Worm (Caenorhabditis elegans): Measurements from ENCODE around the gene C49F5.13.
A peak's percentile ranks its signal among the peaks of the same experiment; 100 is the strongest.
"Not testable (repeated sequence)": the region's sequence is repeated elsewhere in the genome, so short reads cannot be mapped to it uniquely, and the experiment has no call there.

C49F5.13 gene

DNA sequence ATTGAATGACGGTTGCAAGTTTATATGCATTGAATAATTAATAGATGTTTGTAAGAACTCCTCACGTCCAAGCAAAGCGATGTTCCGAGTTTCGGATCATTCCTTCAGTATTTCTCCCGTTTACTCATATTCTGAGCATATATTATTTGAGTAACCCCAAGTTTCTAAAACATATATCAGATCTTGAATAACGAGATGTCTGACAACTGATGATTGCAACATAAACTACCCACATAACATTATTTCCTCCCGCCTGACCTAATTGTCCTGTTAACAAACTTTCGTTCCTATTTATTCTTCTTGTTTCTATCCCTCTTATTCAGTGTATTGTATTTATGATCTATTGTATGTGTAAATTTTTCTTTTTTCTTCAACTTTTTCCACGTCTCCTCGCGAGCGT is at the start of gene C49F5.13:
C49F5.13 (plus strand) TSS at position 301 of the 400 bp plus-strand sequence.
- not testable (repeated sequence) for TF ChIP-seq unc-62 (GFP tag; optimal IDR thresholded peaks at IDR 0.05)

DNA sequence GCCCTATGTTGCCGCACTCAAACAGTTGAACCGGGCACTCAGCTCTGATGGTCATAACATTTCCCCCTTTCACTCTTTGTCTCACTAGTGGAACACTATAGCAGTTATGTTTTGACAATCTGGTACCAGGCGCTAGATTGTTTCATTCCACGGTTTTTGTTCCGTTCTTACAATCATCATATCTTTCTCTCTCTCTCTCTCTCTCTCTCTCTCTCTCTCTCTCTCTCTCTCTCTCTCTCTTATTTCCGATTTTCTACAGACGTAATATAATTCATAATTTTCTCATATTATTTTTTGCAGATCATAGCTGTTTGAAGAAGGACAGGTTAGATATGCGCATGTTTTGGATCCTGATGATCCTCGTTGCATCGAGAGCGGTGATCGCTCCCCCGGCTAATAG is 47.4 kb upstream of the C49F5.13 start, which contains the start of gene Y62H9A.12:
Y62H9A.12 (plus strand) TSS at position 301 of the 400 bp plus-strand sequence.
- no peak for TF ChIP-seq unc-62 (GFP tag; optimal IDR thresholded peaks at IDR 0.05)

DNA sequence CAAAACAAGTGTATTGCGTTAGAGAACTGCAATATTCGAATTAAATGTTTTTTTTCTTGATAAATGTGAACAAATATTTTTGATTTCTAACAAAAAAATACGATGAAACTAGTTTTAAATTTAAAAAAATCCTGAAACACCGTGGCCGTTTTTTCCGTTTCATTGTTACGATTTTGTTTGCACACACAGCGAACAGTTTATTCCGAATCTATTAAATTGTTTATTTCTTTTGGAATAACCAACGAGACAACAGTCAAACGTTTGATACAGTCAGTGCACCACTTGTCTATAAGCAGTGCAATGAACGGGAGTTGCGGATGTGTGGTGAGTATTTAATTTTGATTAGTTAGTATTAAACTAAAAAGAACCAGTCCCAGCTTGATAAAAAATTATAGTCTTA is 44.5 kb upstream of the C49F5.13 start, which contains the start of gene Y62H9A.13:
Y62H9A.13 (plus strand) TSS at position 301 of the 400 bp plus-strand sequence.
- TF ChIP-seq unc-62 (GFP tag; optimal IDR thresholded peaks at IDR 0.05), result no peak

DNA sequence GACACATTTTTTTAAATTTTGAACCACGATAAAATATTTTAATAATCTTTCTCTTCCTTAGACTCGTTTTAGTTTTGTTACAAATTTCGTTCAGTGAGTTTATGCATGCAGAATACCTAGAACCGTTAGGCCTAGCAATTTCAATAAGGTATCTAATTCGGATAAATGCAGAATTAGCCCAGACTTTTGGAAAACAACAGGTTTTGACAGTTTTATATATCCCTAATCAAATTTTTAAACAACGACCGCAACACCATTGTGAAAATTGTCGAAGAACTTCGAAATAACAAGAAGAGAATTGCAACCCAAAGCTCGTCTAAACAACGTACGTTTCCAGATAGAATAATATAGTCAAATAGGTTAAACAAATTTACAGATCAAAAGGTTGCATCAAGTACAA is 43.2 kb upstream of the C49F5.13 start, which contains the start of gene Y62H9A.16:
Y62H9A.16 (plus strand) TSS at position 301 of the 400 bp plus-strand sequence.
- no peak for TF ChIP-seq unc-62 (GFP tag; optimal IDR thresholded peaks at IDR 0.05)

ce11 chrX:11920723-11921283 is 40.4 kb upstream of the C49F5.13 start, which contains the start of gene Y62H9A.14:
Gene Y62H9A.14, plus strand, starts transcription at chrX:11921233.
- TF ChIP-seq unc-62 (GFP tag; optimal IDR thresholded peaks at IDR 0.05), result no peak

DNA sequence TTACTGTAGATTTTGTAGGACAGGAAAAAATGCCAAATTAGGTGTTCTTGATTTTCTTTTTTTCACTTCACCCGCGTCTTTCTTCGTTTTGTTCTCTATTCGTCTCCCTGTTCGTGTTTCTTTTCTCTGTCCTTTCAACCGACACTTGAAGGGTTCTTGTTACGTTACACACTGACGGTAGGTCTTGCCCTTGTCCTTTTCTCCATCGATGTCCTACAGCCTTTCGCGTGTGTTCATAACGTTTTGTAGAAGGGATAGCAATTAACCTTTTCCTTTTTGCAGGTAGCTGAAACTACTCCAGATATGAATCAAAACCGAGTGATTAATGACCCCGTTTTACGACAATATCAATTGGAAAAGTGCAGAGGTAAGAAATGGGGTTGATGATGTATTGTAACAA is 37.0 kb upstream of the C49F5.13 start, which contains the start of gene F55G7.1:
F55G7.1 (plus strand) TSS at position 276 of the 400 bp plus-strand sequence.
- no peak for TF ChIP-seq unc-62 (GFP tag; optimal IDR thresholded peaks at IDR 0.05)

- no peak for TF ChIP-seq unc-62 (GFP tag; optimal IDR thresholded peaks at IDR 0.05)
These were observed 36.0 kb upstream of the C49F5.13 start for ce11 chrX:11925243-11925642.

- no peak for TF ChIP-seq unc-62 (GFP tag; optimal IDR thresholded peaks at IDR 0.05)
These were observed 33.6 kb upstream of the C49F5.13 start, which contains the start of gene F55G7.4 for ce11 chrX:11927585-11927984. Gene F55G7.4, plus strand, starts transcription at chrX:11927885.

DNA sequence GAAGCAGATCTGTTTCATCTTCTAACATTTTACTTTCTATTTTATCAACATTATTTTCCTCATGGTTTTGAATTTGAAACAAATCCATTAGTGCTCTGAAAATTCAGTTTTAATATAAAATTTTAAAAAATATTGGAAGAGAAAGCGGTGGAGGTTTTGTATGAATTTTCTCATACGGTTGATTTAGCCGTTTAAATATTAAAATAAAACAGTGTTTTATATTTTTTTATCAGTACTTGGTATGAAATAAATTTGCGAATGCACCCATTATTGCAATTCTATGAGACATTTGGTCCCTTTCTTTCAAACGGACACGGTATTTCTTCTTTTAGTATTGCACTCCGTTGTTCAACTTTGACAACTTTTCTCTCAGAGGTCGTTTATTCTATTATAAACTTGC is 29.6 kb upstream of the C49F5.13 start, which contains the start of gene dot-1.4:
dot-1.4 (minus strand) TSS at position 101 of the 400 bp plus-strand sequence.
- no peak for TF ChIP-seq unc-62 (GFP tag; optimal IDR thresholded peaks at IDR 0.05)

DNA sequence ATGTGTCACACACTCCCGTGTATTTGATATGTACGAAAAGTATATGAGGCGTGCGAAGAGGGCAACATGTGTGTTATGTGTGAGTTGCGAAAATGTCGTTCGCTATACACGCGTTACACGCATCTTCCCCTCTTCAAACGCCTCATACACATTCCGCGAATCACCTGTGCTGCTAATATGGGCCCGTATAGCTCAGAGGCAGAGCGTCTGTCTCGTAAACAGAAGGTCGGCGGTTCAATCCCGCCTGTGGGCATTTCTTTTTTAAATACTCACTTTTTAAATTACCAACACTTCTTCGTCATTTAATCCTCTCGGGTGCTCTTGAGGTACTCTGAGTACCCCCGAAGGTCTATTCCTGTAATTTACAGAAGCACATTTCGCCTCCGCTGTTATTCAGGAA is 27.7 kb upstream of the C49F5.13 start:
- TF ChIP-seq unc-62 (GFP tag; optimal IDR thresholded peaks at IDR 0.05), result no peak

DNA sequence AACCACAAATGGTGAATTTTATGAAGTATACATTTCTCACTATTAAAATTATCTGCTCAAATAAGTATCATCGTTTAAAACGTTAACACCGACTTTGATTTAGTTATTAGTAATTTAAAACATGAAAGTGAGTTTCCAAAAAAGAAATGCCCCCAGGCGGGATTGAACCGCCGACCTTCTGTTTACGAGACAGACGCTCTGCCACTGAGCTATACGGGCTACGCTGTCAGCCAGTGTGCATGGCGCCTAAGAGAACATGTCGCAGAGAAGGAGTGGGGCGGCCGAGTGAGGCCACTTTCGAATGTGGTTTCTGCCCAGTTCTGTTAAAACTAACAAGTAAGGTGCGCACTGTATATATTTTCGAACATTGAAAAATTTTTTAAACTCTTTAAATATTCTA is 26.3 kb upstream of the C49F5.13 start:
- no peak for TF ChIP-seq unc-62 (GFP tag; optimal IDR thresholded peaks at IDR 0.05)

ce11 chrX:11937343-11937935 is 23.8 kb upstream of the C49F5.13 start:
- TF ChIP-seq unc-62 (GFP tag; optimal IDR thresholded peaks at IDR 0.05), result peak; percentile 32

DNA sequence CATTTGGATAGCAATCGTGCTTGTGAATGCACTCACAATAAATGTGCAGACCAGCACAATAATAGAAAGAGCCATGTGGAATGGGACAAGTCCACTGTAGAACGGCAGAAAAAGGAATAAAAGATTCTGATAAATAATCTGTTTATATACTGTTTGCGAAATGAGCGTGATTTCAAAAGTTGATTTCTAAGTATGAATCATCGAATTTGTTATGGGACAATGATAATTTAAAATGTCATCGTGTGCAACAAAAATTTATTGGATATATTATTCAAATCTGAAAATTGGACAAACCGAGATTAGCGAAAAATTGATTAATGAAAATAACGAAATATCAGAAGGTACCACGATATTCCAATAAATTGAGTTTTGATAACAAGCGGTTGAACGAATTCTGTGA is 22.4 kb upstream of the C49F5.13 start, which contains the start of gene F55G7.5:
F55G7.5 (minus strand) TSS at position 101 of the 400 bp plus-strand sequence.
- no peak for TF ChIP-seq unc-62 (GFP tag; optimal IDR thresholded peaks at IDR 0.05)

DNA sequence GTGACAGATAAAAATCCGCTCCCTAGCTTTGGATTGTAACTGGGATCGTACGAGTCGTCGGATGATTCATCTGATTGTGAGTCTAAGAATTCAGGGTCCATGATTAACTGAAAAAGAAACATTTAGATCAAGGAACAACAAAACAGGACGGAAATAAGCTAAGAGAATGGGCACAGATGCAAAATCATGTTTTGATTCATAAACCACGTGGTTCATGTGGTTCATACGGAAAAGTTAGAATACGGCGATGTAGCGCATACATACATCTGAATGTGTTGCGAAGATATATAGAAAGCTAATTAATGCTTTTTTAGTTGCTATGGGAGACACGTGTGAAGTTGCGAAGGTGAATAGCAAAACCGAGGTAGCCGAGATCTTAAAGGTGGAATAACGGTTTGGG is 19.3 kb upstream of the C49F5.13 start, which contains the start of gene F55G7.3:
F55G7.3 (minus strand) TSS at position 101 of the 400 bp plus-strand sequence.
- TF ChIP-seq unc-62 (GFP tag; optimal IDR thresholded peaks at IDR 0.05), result no peak

ce11 chrX:11946788-11947463 is 14.3 kb upstream of the C49F5.13 start, which contains the start of gene nfya-1:
Gene nfya-1, minus strand, starts transcription at chrX:11946838.
- TF ChIP-seq unc-62 (GFP tag; optimal IDR thresholded peaks at IDR 0.05), result no peak

Measured in whole organism, dauer.